Worm (Caenorhabditis elegans): ENCODE data around the gene fbxa-67.
"Not testable (repeated sequence)": the region's sequence is repeated elsewhere in the genome, so short reads cannot be mapped to it uniquely, and the experiment has no call there.

DNA sequence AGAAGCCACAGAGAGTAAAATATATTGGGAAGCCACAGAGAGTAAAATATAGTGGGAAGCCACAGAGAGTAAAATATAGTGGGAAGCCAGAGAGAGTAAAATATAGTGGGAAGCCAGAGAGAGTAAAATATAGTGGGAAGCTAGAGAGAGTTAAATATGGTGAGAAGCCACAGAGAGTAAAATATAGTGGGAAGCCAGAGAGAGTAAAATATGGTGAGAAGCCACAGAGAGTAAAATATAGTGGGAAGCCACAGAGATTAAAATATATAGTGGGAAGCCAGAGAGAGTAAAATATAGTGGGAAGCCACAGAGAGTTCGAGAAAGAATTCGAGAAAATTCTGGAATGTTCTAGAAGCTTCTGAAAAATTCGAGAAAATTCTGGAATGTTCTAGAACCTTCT lies 19.1 kb downstream of the fbxa-67 start:
- TF ChIP-seq F13C5.2 (tag; optimal IDR thresholded peaks at IDR 0.05) (peak; percentile 81), B0310.2 (tag; optimal IDR thresholded peaks at IDR 0.05) (peak; percentile 9)
- TF ChIP-seq ama-1 (optimal IDR thresholded peaks at IDR 0.05); flt-1 (GFP tag; IDR thresholded peaks at IDR 0.05); tbx-11 (GFP tag; IDR thresholded peaks at IDR 0.05): not testable (repeated sequence)

Measured in whole organism, early embryonic.